Fruit fly (Drosophila melanogaster): ENCODE measurements around the gene CG11294.

CG11294 gene

dm6 chrX:8655228-8655627, 38.2 kb downstream of the CG11294 start:
- no peak for TF ChIP-seq dl (GFP tag; optimal IDR thresholded peaks at IDR 0.05; ENCODE audit: insufficient read depth in 1 of 2, partially characterized antibody in 2 of 2)
- TF ChIP-seq foxo (GFP tag; optimal IDR thresholded peaks at IDR 0.05): no peak
- no peak for TF ChIP-seq Jra (GFP tag; optimal IDR thresholded peaks at IDR 0.05)
- no peak for TF ChIP-seq Rel (GFP tag; optimal IDR thresholded peaks at IDR 0.05)
- no peak for TF ChIP-seq Rel (tag; optimal IDR thresholded peaks at IDR 0.05)
- TF ChIP-seq br (GFP tag; optimal IDR thresholded peaks at IDR 0.05): no peak
- TF ChIP-seq sage (GFP tag; optimal IDR thresholded peaks at IDR 0.05): no peak
- no peak for TF ChIP-seq ey (GFP tag; optimal IDR thresholded peaks at IDR 0.05)
- TF ChIP-seq brk (GFP tag; optimal IDR thresholded peaks at IDR 0.05): no peak
- TF ChIP-seq fru (GFP tag; optimal IDR thresholded peaks at IDR 0.05): no peak
- no peak for TF ChIP-seq CrebA (GFP tag; optimal IDR thresholded peaks at IDR 0.05; ENCODE audit: borderline replicate concordance)

- TF ChIP-seq usp (GFP tag; optimal IDR thresholded peaks at IDR 0.05): no peak
- TF ChIP-seq CrebA (GFP tag; optimal IDR thresholded peaks at IDR 0.05; ENCODE audit: borderline replicate concordance): no peak
- no peak for TF ChIP-seq Hnf4 (GFP tag; optimal IDR thresholded peaks at IDR 0.05)
- TF ChIP-seq Dfd (GFP tag; optimal IDR thresholded peaks at IDR 0.05): no peak
- no peak for TF ChIP-seq N (GFP tag; optimal IDR thresholded peaks at IDR 0.05)
Measured at dm6 chrX:8653955-8654589, 39.3 kb downstream of the CG11294 start.

- no peak for TF ChIP-seq brk (GFP tag; optimal IDR thresholded peaks at IDR 0.05)
- no peak for TF ChIP-seq jim (GFP tag; optimal IDR thresholded peaks at IDR 0.05)
- TF ChIP-seq sage (GFP tag; optimal IDR thresholded peaks at IDR 0.05): no peak
- TF ChIP-seq dl (GFP tag; optimal IDR thresholded peaks at IDR 0.05; ENCODE audit: insufficient read depth in 1 of 2, partially characterized antibody in 2 of 2): no peak
- TF ChIP-seq dsf (GFP tag; optimal IDR thresholded peaks at IDR 0.05; ENCODE audit: borderline replicate concordance): no peak
- TF ChIP-seq br (GFP tag; optimal IDR thresholded peaks at IDR 0.05): no peak
- no peak for TF ChIP-seq sv (GFP tag; optimal IDR thresholded peaks at IDR 0.05)
- TF ChIP-seq Vsx2 (GFP tag; optimal IDR thresholded peaks at IDR 0.05; ENCODE audit: partially characterized antibody): peak; percentile 44
- no peak for TF ChIP-seq rgr (GFP tag; optimal IDR thresholded peaks at IDR 0.05)
- TF ChIP-seq Dfd (GFP tag; optimal IDR thresholded peaks at IDR 0.05): no peak
- TF ChIP-seq CrebA (GFP tag; optimal IDR thresholded peaks at IDR 0.05; ENCODE audit: borderline replicate concordance): no peak
- no peak for TF ChIP-seq Rel (GFP tag; optimal IDR thresholded peaks at IDR 0.05)
- TF ChIP-seq Rel (tag; optimal IDR thresholded peaks at IDR 0.05): no peak
- TF ChIP-seq Hr78 (GFP tag; optimal IDR thresholded peaks at IDR 0.05): no peak
- TF ChIP-seq Hr83 (GFP tag; optimal IDR thresholded peaks at IDR 0.05; ENCODE audit: poor library complexity, severe bottlenecking): peak; percentile 22
- no peak for TF ChIP-seq tai (GFP tag; optimal IDR thresholded peaks at IDR 0.05)
- TF ChIP-seq psq (GFP tag; optimal IDR thresholded peaks at IDR 0.05): peak; percentile 50
- TF ChIP-seq usp (GFP tag; optimal IDR thresholded peaks at IDR 0.05): no peak
- no peak for TF ChIP-seq woc (GFP tag; optimal IDR thresholded peaks at IDR 0.05)
- no peak for TF ChIP-seq CG9705 (GFP tag; optimal IDR thresholded peaks at IDR 0.05)
- no peak for TF ChIP-seq OdsH (GFP tag; optimal IDR thresholded peaks at IDR 0.05)
- TF ChIP-seq Mio (GFP tag; optimal IDR thresholded peaks at IDR 0.05): no peak
- TF ChIP-seq lola (GFP tag; optimal IDR thresholded peaks at IDR 0.05): no peak
- TF ChIP-seq Jra (GFP tag; optimal IDR thresholded peaks at IDR 0.05): no peak
- peak; percentile 60 for TF ChIP-seq Sp1 (GFP tag; optimal IDR thresholded peaks at IDR 0.05)
- no peak for TF ChIP-seq pan (optimal IDR thresholded peaks at IDR 0.05)
- no peak for TF ChIP-seq CG32264 (GFP tag; optimal IDR thresholded peaks at IDR 0.05)
- TF ChIP-seq GATAd (GFP tag; optimal IDR thresholded peaks at IDR 0.05): no peak
- TF ChIP-seq N (GFP tag; optimal IDR thresholded peaks at IDR 0.05): peak; percentile 82
- no peak for TF ChIP-seq foxo (GFP tag; optimal IDR thresholded peaks at IDR 0.05)
- TF ChIP-seq ey (GFP tag; optimal IDR thresholded peaks at IDR 0.05): no peak
- TF ChIP-seq fru (GFP tag; optimal IDR thresholded peaks at IDR 0.05): peak; percentile 26
- TF ChIP-seq HLH106 (tag; optimal IDR thresholded peaks at IDR 0.05): no peak
- no peak for TF ChIP-seq dmrt93B (GFP tag; optimal IDR thresholded peaks at IDR 0.05)
- TF ChIP-seq Abd-B (GFP tag; optimal IDR thresholded peaks at IDR 0.05): peak; percentile 28
- TF ChIP-seq Dif (GFP tag; optimal IDR thresholded peaks at IDR 0.05; ENCODE audit: partially characterized antibody): peak; percentile 61
- TF ChIP-seq Myc (optimal IDR thresholded peaks at IDR 0.05): no peak
- peak; percentile 21 for TF ChIP-seq h (GFP tag; optimal IDR thresholded peaks at IDR 0.05)
- peak; percentile 6 for TF ChIP-seq Hnf4 (GFP tag; optimal IDR thresholded peaks at IDR 0.05)
Measured at dm6 chrX:8650631-8651133, 42.7 kb downstream of the CG11294 start, which contains the start of gene oc. Gene oc (minus strand): TSS chrX:8650681.
